Fruit fly (Drosophila melanogaster): ENCODE results near the gene yem.

yem gene

DNA sequence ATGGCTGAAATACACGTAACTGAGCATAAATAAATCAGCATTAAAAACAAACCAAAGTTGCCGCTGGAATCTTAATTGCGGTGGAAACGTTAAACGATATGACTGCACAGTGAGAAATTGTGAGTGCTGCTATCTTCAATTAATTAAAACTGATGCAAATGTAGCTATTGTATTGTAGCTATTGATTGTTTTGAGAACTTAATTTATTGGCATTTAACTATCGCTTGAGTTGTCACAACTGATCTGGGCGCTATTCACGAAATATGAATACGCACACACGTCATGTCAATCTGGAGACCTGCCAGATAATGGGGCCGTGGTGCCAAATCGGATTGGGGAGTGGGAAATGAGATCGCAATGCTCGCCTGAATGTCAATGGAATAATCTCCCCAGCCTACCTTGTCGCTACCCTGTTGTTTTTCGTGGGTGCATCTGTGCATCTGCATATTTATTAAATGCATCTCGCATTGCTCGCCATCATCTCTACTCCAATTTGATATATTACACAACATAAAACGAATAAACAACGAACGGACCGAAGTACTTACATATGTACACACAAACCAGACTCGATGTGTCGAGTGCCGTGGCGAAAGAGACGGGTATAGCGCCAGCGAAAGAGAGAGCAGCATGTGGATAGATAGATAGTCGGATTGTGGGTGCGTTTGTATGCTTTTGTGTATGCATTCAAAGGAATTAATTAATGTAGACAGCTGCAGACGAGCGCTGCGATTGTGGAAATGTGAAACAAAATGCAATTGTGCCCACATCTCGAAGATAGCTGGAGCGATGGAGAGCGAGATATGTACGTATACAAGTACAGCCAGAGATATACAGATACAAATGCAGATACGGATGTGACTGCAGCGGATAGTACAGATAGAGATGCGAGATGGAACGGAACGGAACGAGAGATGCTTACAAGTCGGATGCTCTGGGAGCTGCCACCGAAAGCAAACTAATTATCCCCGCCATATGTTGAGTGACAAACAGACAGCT is 38.9 kb downstream of the yem start (continued):
- no peak for TF ChIP-seq CG4820 (GFP tag; optimal IDR thresholded peaks at IDR 0.05)
- TF ChIP-seq TFAM (GFP tag; optimal IDR thresholded peaks at IDR 0.05), result no peak
- TF ChIP-seq nerfin-1 (tag; optimal IDR thresholded peaks at IDR 0.05), result no peak
- TF ChIP-seq CG8478 (optimal IDR thresholded peaks at IDR 0.05), result no peak
- no peak for TF ChIP-seq CG8765 (GFP tag; IDR thresholded peaks at IDR 0.05)
- no peak for TF ChIP-seq en (GFP tag; optimal IDR thresholded peaks at IDR 0.05)
- no peak for TF ChIP-seq Nf-YA (GFP tag; IDR thresholded peaks at IDR 0.05)
- TF ChIP-seq CG12236 (GFP tag; optimal IDR thresholded peaks at IDR 0.05), result no peak
- TF ChIP-seq nmo (GFP tag; optimal IDR thresholded peaks at IDR 0.05), result no peak
- peak; percentile 10 for TF ChIP-seq unpg (GFP tag; optimal IDR thresholded peaks at IDR 0.05)
- TF ChIP-seq CG10462 (GFP tag; optimal IDR thresholded peaks at IDR 0.05), result no peak
- peak; percentile 25 for TF ChIP-seq CG14710 (tag; optimal IDR thresholded peaks at IDR 0.05)
- no peak for TF ChIP-seq CG7271 (tag; optimal IDR thresholded peaks at IDR 0.05)
- 0 out of 3 replicates have a peak, but pooled peaks have one; percentile 12 for TF ChIP-seq CG17361 (GFP tag; IDR thresholded peaks at IDR 0.05)
- peak; percentile 21 for TF ChIP-seq D19A (tag; optimal IDR thresholded peaks at IDR 0.05)
- no peak for TF ChIP-seq danr (GFP tag; IDR thresholded peaks at IDR 0.05)
- no peak for TF ChIP-seq Doc2 (GFP tag; IDR thresholded peaks at IDR 0.05)
- no peak for TF ChIP-seq unc-4 (GFP tag; IDR thresholded peaks at IDR 0.05; ENCODE audit: partially characterized antibody)
- TF ChIP-seq sens-2 (GFP tag; IDR thresholded peaks at IDR 0.05), result no peak
- no peak for TF ChIP-seq CG15073 (GFP tag; optimal IDR thresholded peaks at IDR 0.05)
- TF ChIP-seq yki (optimal IDR thresholded peaks at IDR 0.05), result no peak
- TF ChIP-seq CG1529 (GFP tag; optimal IDR thresholded peaks at IDR 0.05), result peak; percentile 47
- no peak for TF ChIP-seq ems (GFP tag; optimal IDR thresholded peaks at IDR 0.05)
- no peak for TF ChIP-seq Scr (GFP tag; IDR thresholded peaks at IDR 0.05; ENCODE audit: partially characterized antibody)
- TF ChIP-seq dmrt11E (tag; optimal IDR thresholded peaks at IDR 0.05), result peak; percentile 31
- no peak for TF ChIP-seq sqz (GFP tag; optimal IDR thresholded peaks at IDR 0.05)
- no peak for TF ChIP-seq pho (GFP tag; optimal IDR thresholded peaks at IDR 0.05)
- no peak for TF ChIP-seq CG13624 (GFP tag; optimal IDR thresholded peaks at IDR 0.05)
- TF ChIP-seq Dek (tag; optimal IDR thresholded peaks at IDR 0.05), result no peak
- no peak for TF ChIP-seq ab (GFP tag; optimal IDR thresholded peaks at IDR 0.05)
- TF ChIP-seq Dip3 (GFP tag; optimal IDR thresholded peaks at IDR 0.05), result no peak
- TF ChIP-seq CG1602 (GFP tag; optimal IDR thresholded peaks at IDR 0.05), result no peak
- TF ChIP-seq vfl (GFP tag; optimal IDR thresholded peaks at IDR 0.05), result no peak
- TF ChIP-seq luna (GFP tag; optimal IDR thresholded peaks at IDR 0.05), result no peak
- TF ChIP-seq Ssrp (tag; optimal IDR thresholded peaks at IDR 0.05), result no peak
- peak; percentile 10 for TF ChIP-seq odd (GFP tag; optimal IDR thresholded peaks at IDR 0.05)
- no peak for TF ChIP-seq ftz-f1 (GFP tag; optimal IDR thresholded peaks at IDR 0.05)
- no peak for TF ChIP-seq wdn (GFP tag; IDR thresholded peaks at IDR 0.05)
- TF ChIP-seq run (tag; optimal IDR thresholded peaks at IDR 0.05), result no peak
- TF ChIP-seq CG12659 (GFP tag; optimal IDR thresholded peaks at IDR 0.05), result no peak
- no peak for TF ChIP-seq HLH3B (GFP tag; IDR thresholded peaks at IDR 0.05)
- TF ChIP-seq CG17802 (tag; optimal IDR thresholded peaks at IDR 0.05), result no peak
- no peak for TF ChIP-seq Adf1 (GFP tag; IDR thresholded peaks at IDR 0.05)
- TF ChIP-seq dm (GFP tag; optimal IDR thresholded peaks at IDR 0.05), result no peak
- TF ChIP-seq BEAF-32 (GFP tag; optimal IDR thresholded peaks at IDR 0.05), result no peak
- no peak for TF ChIP-seq CG11456 (GFP tag; IDR thresholded peaks at IDR 0.05)
- TF ChIP-seq Vsx1 (GFP tag; optimal IDR thresholded peaks at IDR 0.05), result no peak
- peak; percentile 55 for TF ChIP-seq wek (GFP tag; optimal IDR thresholded peaks at IDR 0.05)
- TF ChIP-seq D (optimal IDR thresholded peaks at IDR 0.05), result no peak
- no peak for TF ChIP-seq D (GFP tag; optimal IDR thresholded peaks at IDR 0.05)
- TF ChIP-seq dysf (GFP tag; IDR thresholded peaks at IDR 0.05), result no peak

All from whole organism, embryonic.